Worm (Caenorhabditis elegans) whole organism, young adult: ENCODE measurements around the gene twk-4.

Experiments
- B0336.3 ChIP-seq: fragments of 200-800 bp; sonication (Bioruptor generic); IDR thresholded peaks from 2 replicates; pipeline ENCODE4 v1.3.6; 2022; ENCODE audit warnings: missing genetic modification characterization, missing compliant biosample characterization
- ceh-91 ChIP-seq: fragments of 200-800 bp; sonication (Bioruptor generic); IDR thresholded peaks from 2 replicates; pipeline ENCODE4 v1.3.6; 2022; ENCODE audit warnings: missing genetic modification reagents, missing genetic modification characterization, missing compliant biosample characterization
- ekl-4 ChIP-seq: fragments of 200-800 bp; sonication (Bioruptor generic); IDR thresholded peaks from 2 replicates; pipeline ENCODE4 v1.3.6; 2022; ENCODE audit warnings: missing genetic modification reagents, missing genetic modification characterization, missing compliant biosample characterization
- lag-1 ChIP-seq: fragments of 200-800 bp; sonication (Bioruptor generic); IDR thresholded peaks from 2 replicates; pipeline ENCODE4 v1.3.6; 2022; ENCODE audit warnings: missing genetic modification reagents, missing genetic modification characterization, missing compliant biosample characterization
- sea-2 ChIP-seq: fragments of 200-800 bp; sonication (Bioruptor generic); IDR thresholded peaks from 2 replicates; pipeline ENCODE4 v1.3.6; 2022; ENCODE audit warnings: missing genetic modification characterization, missing compliant biosample characterization
- snpc-3.4 ChIP-seq: sonication (generic microtip); optimal IDR thresholded peaks from 2 replicates; lab custom pipeline; 2017; ENCODE audit warnings: missing genetic modification characterization, mild to moderate bottlenecking, missing compliant biosample characterization, antibody characterized with exemption, moderate library complexity, missing genotype, missing genetic modification reagents
- unc-62 ChIP-seq: fragments of 150-350 bp; optimal IDR thresholded peaks from 2 replicates; lab custom pipeline; 2014; ENCODE audit warnings: missing biosample characterization, missing genetic modification reagents, missing genetic modification characterization

ce11 chrII:9145961-9146360 lies 48.1 kb downstream of the twk-4 start, which contains the start of gene W07A12.4:
- TF ChIP-seq ekl-4 (GFP tag; lab: Robert Waterston, UW) (no peak), lag-1 (GFP tag; lab: Robert Waterston, UW) (no peak), B0336.3 (GFP tag; lab: Robert Waterston, UW) (no peak), sea-2 (no peak), ceh-91 (no peak), unc-62 (no peak), snpc-3.4 (tag; lab: Kevin White, UChicago) (no peak)
